Worm (Caenorhabditis elegans): ENCODE results near the gene F41C6.6.

Gene F41C6.6

ce11 chrX:6865839-6866238, 15.9 kb downstream of the F41C6.6 start, which contains the start of gene odr-10:
TSS of gene odr-10 (minus strand) at chrX:6865939.
- TF ChIP-seq nhr-23 (tag; optimal IDR thresholded peaks at IDR 0.05) (no peak), unc-62 (GFP tag; optimal IDR thresholded peaks at IDR 0.05) (no peak), blmp-1 (tag; optimal IDR thresholded peaks at IDR 0.05; ENCODE audit: insufficient read depth) (no peak), nhr-77 (tag; optimal IDR thresholded peaks at IDR 0.05) (no peak), mbf-1 (tag; optimal IDR thresholded peaks at IDR 0.05) (no peak), mdl-1 (tag; optimal IDR thresholded peaks at IDR 0.05) (no peak), gmeb-1 (tag; optimal IDR thresholded peaks at IDR 0.05) (no peak)

- TF ChIP-seq unc-39 (tag; optimal IDR thresholded peaks at IDR 0.05), result no peak
- TF ChIP-seq nhr-237 (tag; optimal IDR thresholded peaks at IDR 0.05), result no peak
- TF ChIP-seq nhr-6 (tag; optimal IDR thresholded peaks at IDR 0.05), result no peak
- no peak for TF ChIP-seq ama-1 (optimal IDR thresholded peaks at IDR 0.05)
- TF ChIP-seq lin-39 (tag; optimal IDR thresholded peaks at IDR 0.05), result no peak
- TF ChIP-seq mab-5 (tag; optimal IDR thresholded peaks at IDR 0.05), result no peak
- TF ChIP-seq elt-3 (tag; optimal IDR thresholded peaks at IDR 0.05), result no peak
- TF ChIP-seq mbf-1 (tag; optimal IDR thresholded peaks at IDR 0.05), result no peak
- TF ChIP-seq nhr-129 (tag; optimal IDR thresholded peaks at IDR 0.05), result no peak
- no peak for TF ChIP-seq ceh-16 (tag; optimal IDR thresholded peaks at IDR 0.05)
- TF ChIP-seq lin-13 (GFP tag; optimal IDR thresholded peaks at IDR 0.05), result no peak
- TF ChIP-seq sma-9 (GFP tag; optimal IDR thresholded peaks at IDR 0.05), result no peak
- no peak for TF ChIP-seq sma-9 (tag; optimal IDR thresholded peaks at IDR 0.05)
- no peak for TF ChIP-seq aly-2 (tag; optimal IDR thresholded peaks at IDR 0.05)
- TF ChIP-seq nhr-23 (tag; optimal IDR thresholded peaks at IDR 0.05), result no peak
- TF ChIP-seq nhr-12 (tag; optimal IDR thresholded peaks at IDR 0.05), result no peak
- TF ChIP-seq nhr-21 (tag; optimal IDR thresholded peaks at IDR 0.05), result no peak
- TF ChIP-seq ztf-1 (GFP tag; conservative IDR thresholded peaks at IDR 0.05), result no peak
- no peak for TF ChIP-seq nhr-10 (tag; optimal IDR thresholded peaks at IDR 0.05)
Measured at ce11 chrX:6863032-6863431, 18.7 kb downstream of the F41C6.6 start, which contains the start of gene nep-4. TSS of gene nep-4 (minus strand) at chrX:6863424.

- TF ChIP-seq sma-9 (GFP tag; optimal IDR thresholded peaks at IDR 0.05), result no peak
- TF ChIP-seq sma-9 (tag; optimal IDR thresholded peaks at IDR 0.05), result no peak
- no peak for TF ChIP-seq lsy-2 (tag; optimal IDR thresholded peaks at IDR 0.05)
- no peak for TF ChIP-seq ZK546.5 (tag; optimal IDR thresholded peaks at IDR 0.05)
- no peak for TF ChIP-seq aly-2 (tag; optimal IDR thresholded peaks at IDR 0.05)
- no peak for TF ChIP-seq peb-1 (tag; optimal IDR thresholded peaks at IDR 0.05)
- no peak for TF ChIP-seq mab-5 (tag; optimal IDR thresholded peaks at IDR 0.05)
- no peak for TF ChIP-seq Y55F3AM.14 (GFP tag; optimal IDR thresholded peaks at IDR 0.05)
- no peak for TF ChIP-seq crh-2 (tag; optimal IDR thresholded peaks at IDR 0.05)
- no peak for TF ChIP-seq mdl-1 (tag; optimal IDR thresholded peaks at IDR 0.05)
- no peak for TF ChIP-seq ztf-11 (tag; optimal IDR thresholded peaks at IDR 0.05)
- TF ChIP-seq blmp-1 (tag; optimal IDR thresholded peaks at IDR 0.05; ENCODE audit: insufficient read depth), result no peak
- no peak for TF ChIP-seq nhr-237 (tag; optimal IDR thresholded peaks at IDR 0.05)
- no peak for TF ChIP-seq unc-39 (tag; optimal IDR thresholded peaks at IDR 0.05)
- TF ChIP-seq elt-3 (tag; optimal IDR thresholded peaks at IDR 0.05), result no peak
- no peak for TF ChIP-seq elt-1 (tag; optimal IDR thresholded peaks at IDR 0.05)
- TF ChIP-seq nhr-21 (tag; optimal IDR thresholded peaks at IDR 0.05), result no peak
- TF ChIP-seq nhr-6 (tag; optimal IDR thresholded peaks at IDR 0.05), result no peak
- TF ChIP-seq unc-55 (GFP tag; optimal IDR thresholded peaks at IDR 0.05), result no peak
- TF ChIP-seq unc-62 (GFP tag; optimal IDR thresholded peaks at IDR 0.05), result no peak
Measured at ce11 chrX:6861564-6861963, 20.1 kb downstream of the F41C6.6 start.

- TF ChIP-seq nhr-129 (tag; optimal IDR thresholded peaks at IDR 0.05), result no peak
- peak; percentile 7 for TF ChIP-seq sma-9 (GFP tag; optimal IDR thresholded peaks at IDR 0.05)
- TF ChIP-seq sma-9 (tag; optimal IDR thresholded peaks at IDR 0.05), result no peak
Measured at ce11 chrX:6856793-6857192, 24.9 kb downstream of the F41C6.6 start.

ce11 chrX:6853318-6853717, 28.4 kb downstream of the F41C6.6 start, which contains the start of gene rig-3:
TSS of gene rig-3 (plus strand) at chrX:6853618.
- TF ChIP-seq nhr-21 (tag; optimal IDR thresholded peaks at IDR 0.05) (no peak), skn-1 (tag; optimal IDR thresholded peaks at IDR 0.05) (no peak)

- no peak for TF ChIP-seq dmd-4 (tag; optimal IDR thresholded peaks at IDR 0.05)
- no peak for TF ChIP-seq ceh-16 (tag; optimal IDR thresholded peaks at IDR 0.05)
- no peak for TF ChIP-seq nhr-23 (tag; optimal IDR thresholded peaks at IDR 0.05)
- no peak for TF ChIP-seq nhr-11 (tag; optimal IDR thresholded peaks at IDR 0.05)
- no peak for TF ChIP-seq unc-55 (GFP tag; optimal IDR thresholded peaks at IDR 0.05)
- no peak for TF ChIP-seq sma-3 (GFP tag; optimal IDR thresholded peaks at IDR 0.05)
- no peak for TF ChIP-seq crh-2 (tag; optimal IDR thresholded peaks at IDR 0.05)
- TF ChIP-seq lin-11 (tag; optimal IDR thresholded peaks at IDR 0.05), result no peak
- no peak for TF ChIP-seq ztf-11 (tag; optimal IDR thresholded peaks at IDR 0.05)
- no peak for TF ChIP-seq alr-1 (tag; optimal IDR thresholded peaks at IDR 0.05)
- no peak for TF ChIP-seq lsy-2 (tag; optimal IDR thresholded peaks at IDR 0.05)
- TF ChIP-seq gmeb-1 (tag; optimal IDR thresholded peaks at IDR 0.05), result no peak
- no peak for TF ChIP-seq nhr-6 (tag; optimal IDR thresholded peaks at IDR 0.05)
- no peak for TF ChIP-seq F13H6.1 (tag; optimal IDR thresholded peaks at IDR 0.05)
- TF ChIP-seq nhr-12 (tag; optimal IDR thresholded peaks at IDR 0.05), result no peak
- no peak for TF ChIP-seq nhr-77 (tag; optimal IDR thresholded peaks at IDR 0.05)
- no peak for TF ChIP-seq zag-1 (tag; optimal IDR thresholded peaks at IDR 0.05)
Measured at ce11 chrX:6850412-6850811, 31.3 kb downstream of the F41C6.6 start.
